Fruit fly (Drosophila melanogaster): ENCODE results near the gene futsch.
A peak's percentile ranks its signal among the peaks of the same experiment; 100 is the strongest.

futsch gene

DNA sequence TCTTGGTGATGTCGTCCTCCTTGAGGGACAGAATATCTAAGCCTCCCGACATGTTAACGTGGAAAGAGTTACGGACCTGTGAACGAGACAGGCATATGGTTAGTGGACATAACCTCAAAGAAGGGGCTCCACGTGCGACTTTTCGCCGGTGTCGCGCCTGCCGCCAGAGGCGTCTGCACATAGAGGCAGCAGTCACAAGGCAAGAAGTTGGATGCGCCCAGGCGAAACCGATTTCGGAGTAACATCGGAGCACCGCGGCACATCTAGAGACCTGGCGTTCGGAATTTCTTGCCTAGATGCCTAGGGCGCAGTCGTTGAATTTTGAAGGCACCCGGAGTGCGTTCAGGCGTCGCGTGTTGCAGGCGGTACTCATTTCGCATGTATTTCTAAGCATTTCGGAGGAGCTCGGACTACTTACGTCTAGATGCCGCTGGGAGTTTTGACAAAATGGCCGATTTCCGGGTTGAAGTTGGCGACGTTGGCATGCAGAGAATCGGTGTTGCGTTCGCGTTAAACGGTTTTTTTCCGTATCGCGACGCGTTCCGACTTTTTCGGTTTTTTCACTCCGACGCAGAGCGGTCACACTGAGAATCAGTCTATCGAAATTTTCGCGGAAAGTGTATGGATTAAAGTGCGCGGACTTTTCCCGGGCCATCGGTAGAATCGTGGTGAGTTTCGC lies 74.1 kb downstream of the futsch start, which contains the start of the genes sta and inc (continued):
- peak; percentile 2 for TF ChIP-seq ind (GFP tag; optimal IDR thresholded peaks at IDR 0.05)
- TF ChIP-seq CG34224 (GFP tag; IDR thresholded peaks at IDR 0.05; ENCODE audit: partially characterized antibody) = peak; percentile 67
- peak; percentile 26 for TF ChIP-seq CG30020 (tag; optimal IDR thresholded peaks at IDR 0.05)
- TF ChIP-seq ems (GFP tag; optimal IDR thresholded peaks at IDR 0.05) = peak; percentile 45
- TF ChIP-seq eyg (GFP tag; optimal IDR thresholded peaks at IDR 0.05) = peak; percentile 26
- TF ChIP-seq slbo (GFP tag; IDR thresholded peaks at IDR 0.05) = peak; percentile 47; the same call in 1 of the 2 replicates
- TF ChIP-seq Bdp1 (GFP tag; optimal IDR thresholded peaks at IDR 0.05) = peak; percentile 27
- TF ChIP-seq peb (GFP tag; IDR thresholded peaks at IDR 0.05) = no peak
- peak; percentile 15 for TF ChIP-seq Chrac-16 (GFP tag; optimal IDR thresholded peaks at IDR 0.05)
- peak; percentile 67 for TF ChIP-seq Vsx1 (GFP tag; optimal IDR thresholded peaks at IDR 0.05)
- peak; percentile 42 for TF ChIP-seq cwo (GFP tag; optimal IDR thresholded peaks at IDR 0.05)
- TF ChIP-seq vvl (GFP tag; IDR thresholded peaks at IDR 0.05) = peak; percentile 66
- TF ChIP-seq shn (GFP tag; optimal IDR thresholded peaks at IDR 0.05) = peak; percentile 30
- peak; percentile 16 for TF ChIP-seq slp2 (GFP tag; optimal IDR thresholded peaks at IDR 0.05)
- peak; percentile 72 for TF ChIP-seq CG13894 (tag; optimal IDR thresholded peaks at IDR 0.05)
- no peak for TF ChIP-seq CG14441 (GFP tag; IDR thresholded peaks at IDR 0.05)
- TF ChIP-seq fd3F (GFP tag; optimal IDR thresholded peaks at IDR 0.05) = peak; percentile 32
- no peak for TF ChIP-seq Spps (tag; optimal IDR thresholded peaks at IDR 0.05)
- TF ChIP-seq CG8359 (GFP tag; optimal IDR thresholded peaks at IDR 0.05; ENCODE audit: borderline replicate concordance) = peak; percentile 10
- peak; percentile 73 for TF ChIP-seq CG7271 (tag; optimal IDR thresholded peaks at IDR 0.05)
- TF ChIP-seq Awh (GFP tag; IDR thresholded peaks at IDR 0.05) = peak; percentile 21; the same call in 1 of the 2 replicates
- TF ChIP-seq Sin3A (optimal IDR thresholded peaks at IDR 0.05) = peak; percentile 39
- no peak for TF ChIP-seq CG1832 (GFP tag; optimal IDR thresholded peaks at IDR 0.05)
- TF ChIP-seq Poxn (GFP tag; IDR thresholded peaks at IDR 0.05) = no peak
- peak; percentile 78 for TF ChIP-seq sd (tag; optimal IDR thresholded peaks at IDR 0.05)
- peak; percentile 57 for TF ChIP-seq hbn (GFP tag; IDR thresholded peaks at IDR 0.05; ENCODE audit: partially characterized antibody)
- 0 out of 2 replicates have a peak, but pooled peaks have one; percentile 5 for TF ChIP-seq H2.0 (GFP tag; IDR thresholded peaks at IDR 0.05)
- TF ChIP-seq rib (GFP tag; IDR thresholded peaks at IDR 0.05) = peak; percentile 79; the same call in 1 of the 2 replicates
- no peak; the same call in 2 of the 3 replicates for TF ChIP-seq croc (GFP tag; conservative IDR thresholded peaks at IDR 0.05)
- peak; percentile 32 for TF ChIP-seq pros (GFP tag; optimal IDR thresholded peaks at IDR 0.05)
- TF ChIP-seq lilli (GFP tag; optimal IDR thresholded peaks at IDR 0.05) = peak; percentile 65
- TF ChIP-seq CG17359 (tag; optimal IDR thresholded peaks at IDR 0.05) = peak; percentile 67
- TF ChIP-seq Xrp1 (GFP tag; IDR thresholded peaks at IDR 0.05) = no peak
- TF ChIP-seq dmrt99B (tag; optimal IDR thresholded peaks at IDR 0.05) = peak; percentile 49
- peak; percentile 73 for TF ChIP-seq scrt (GFP tag; optimal IDR thresholded peaks at IDR 0.05)
- TF ChIP-seq CG11398 (GFP tag; optimal IDR thresholded peaks at IDR 0.05) = peak; percentile 48
- peak; percentile 42; the same call in 1 of the 3 replicates for TF ChIP-seq Doc3 (GFP tag; IDR thresholded peaks at IDR 0.05; ENCODE audit: partially characterized antibody)
- TF ChIP-seq CG15696 (tag; optimal IDR thresholded peaks at IDR 0.05) = no peak
- TF ChIP-seq CG8765 (GFP tag; IDR thresholded peaks at IDR 0.05) = no peak
- TF ChIP-seq gcm (GFP tag; optimal IDR thresholded peaks at IDR 0.05) = peak; percentile 67
- TF ChIP-seq CrebB (tag; optimal IDR thresholded peaks at IDR 0.05) = peak; percentile 79
- TF ChIP-seq CG4707 (GFP tag; optimal IDR thresholded peaks at IDR 0.05) = peak; percentile 52
- peak; percentile 56 for TF ChIP-seq CG6683 (GFP tag; optimal IDR thresholded peaks at IDR 0.05)
- peak; percentile 49 for TF ChIP-seq CG33557 (GFP tag; optimal IDR thresholded peaks at IDR 0.05)
- TF ChIP-seq CoRest (tag; optimal IDR thresholded peaks at IDR 0.05) = peak; percentile 44
- peak; percentile 76 for TF ChIP-seq wek (GFP tag; optimal IDR thresholded peaks at IDR 0.05)
- TF ChIP-seq CG11247 (GFP tag; IDR thresholded peaks at IDR 0.05) = peak; percentile 43
- 0 out of 3 replicates have a peak, but pooled peaks have one; percentile 48 for TF ChIP-seq Mrtf (GFP tag; IDR thresholded peaks at IDR 0.05)
- peak; percentile 67 for TF ChIP-seq Hey (tag; optimal IDR thresholded peaks at IDR 0.05)

All from whole organism, embryonic.